Fruit fly (Drosophila melanogaster) whole organism, embryonic: Measurements from ENCODE around the gene CG13026.
A peak's percentile ranks its signal among the peaks of the same experiment; 100 is the strongest.

ENCODE experiments used
- BtbVII ChIP-seq: fragments of 200-800 bp; sonication (Bioruptor generic); optimal IDR thresholded peaks from 3 replicates; lab custom pipeline; 2017; ENCODE audit warnings: missing biosample characterization, mild to moderate bottlenecking, missing genetic modification characterization
- CG10321 ChIP-seq: fragments of 200-800 bp; sonication (Bioruptor generic); IDR thresholded peaks from 2 replicates; pipeline ENCODE4 v1.3.6; 2022; ENCODE audit warnings: missing biosample characterization, missing genetic modification characterization
- CG10543 ChIP-seq: fragments of 200-800 bp; sonication (Bioruptor generic); optimal IDR thresholded peaks from 3 replicates; lab custom pipeline; 2017; ENCODE audit warnings: missing biosample characterization, mild to moderate bottlenecking, missing genetic modification characterization, moderate library complexity
- CG11504 ChIP-seq: fragments of 200-800 bp; sonication (Bioruptor generic); optimal IDR thresholded peaks from 3 replicates; lab custom pipeline; 2019; ENCODE audit warnings: missing biosample characterization, mild to moderate bottlenecking, missing genetic modification characterization, moderate library complexity
- CG13775 ChIP-seq: fragments of 200-800 bp; sonication (Bioruptor generic); optimal IDR thresholded peaks from 3 replicates; lab custom pipeline; 2017; ENCODE audit warnings: missing biosample characterization, mild to moderate bottlenecking, missing genetic modification characterization
- CG15073 ChIP-seq: fragments of 200-800 bp; sonication (Bioruptor generic); optimal IDR thresholded peaks from 2 replicates; lab custom pipeline; 2016; ENCODE audit warnings: missing biosample characterization, missing genetic modification characterization
- CG15696 ChIP-seq: fragments of 200-800 bp; sonication (Bioruptor generic); optimal IDR thresholded peaks from 2 replicates; lab custom pipeline; 2019; ENCODE audit warnings: missing biosample characterization, mild to moderate bottlenecking, missing genetic modification characterization, moderate library complexity
- CG16813 ChIP-seq: fragments of 200-800 bp; sonication (Bioruptor generic); IDR thresholded peaks from 3 replicates; pipeline ENCODE4 v1.3.6; 2022; ENCODE audit warnings: missing biosample characterization, missing genetic modification characterization; ENCODE audit not compliant: partially characterized antibody
- CG16863 ChIP-seq: fragments of 200-800 bp; sonication (Bioruptor generic); optimal IDR thresholded peaks from 3 replicates; lab custom pipeline; 2016; ENCODE audit warnings: missing biosample characterization, missing genetic modification characterization
- CG17186 ChIP-seq: fragments of 200-800 bp; sonication (Bioruptor generic); optimal IDR thresholded peaks from 3 replicates; lab custom pipeline; 2017; ENCODE audit warnings: missing biosample characterization, missing genetic modification reagents, missing genetic modification characterization
- CG17829 ChIP-seq: fragments of 200-800 bp; optimal IDR thresholded peaks from 2 replicates; lab custom pipeline; 2019; ENCODE audit warnings: missing biosample characterization, mild to moderate bottlenecking, missing genetic modification characterization, moderate library complexity
- CG18599 ChIP-seq: fragments of 200-800 bp; sonication (Bioruptor generic); optimal IDR thresholded peaks from 3 replicates; lab custom pipeline; 2017; ENCODE audit warnings: missing biosample characterization, missing genetic modification characterization, mild to moderate bottlenecking, moderate library complexity, missing genetic modification reagents
- CG30403 ChIP-seq: fragments of 200-800 bp; sonication (Bioruptor generic); optimal IDR thresholded peaks from 3 replicates; lab custom pipeline; 2016; ENCODE audit warnings: missing biosample characterization, missing genetic modification characterization
- CG31441 ChIP-seq: fragments of 200-800 bp; sonication (Bioruptor generic); IDR thresholded peaks from 2 replicates; pipeline ENCODE4 v1.3.6; 2022; ENCODE audit warnings: missing biosample characterization, missing genetic modification characterization
- CG32772 ChIP-seq: fragments of 200-800 bp; sonication (Bioruptor generic); IDR thresholded peaks from 2 replicates; pipeline ENCODE4 v1.3.6; 2022; ENCODE audit warnings: missing biosample characterization, missing genetic modification characterization
- CG33557 ChIP-seq: fragments of 200-800 bp; sonication (Bioruptor generic); optimal IDR thresholded peaks from 2 replicates; lab custom pipeline; 2019; ENCODE audit warnings: missing biosample characterization, mild to moderate bottlenecking, missing genetic modification characterization, moderate library complexity
- CG6254 ChIP-seq: fragments of 200-800 bp; sonication (Bioruptor generic); optimal IDR thresholded peaks from 3 replicates; lab custom pipeline; 2017; ENCODE audit warnings: mild to moderate bottlenecking, missing biosample characterization, missing genetic modification reagents, missing genetic modification characterization
- CG8388 ChIP-seq: fragments of 200-800 bp; sonication (Bioruptor generic); optimal IDR thresholded peaks from 2 replicates; lab custom pipeline; 2019; ENCODE audit warnings: missing biosample characterization, mild to moderate bottlenecking, missing genetic modification characterization, moderate library complexity
- CG9932 ChIP-seq: fragments of 200-800 bp; sonication (Bioruptor generic); IDR thresholded peaks from 2 replicates; pipeline ENCODE4 v1.3.6; 2022; ENCODE audit warnings: missing biosample characterization, missing genetic modification characterization
- CoRest ChIP-seq: fragments of 200-800 bp; sonication (Bioruptor generic); optimal IDR thresholded peaks from 3 replicates; lab custom pipeline; 2018; ENCODE audit warnings: missing biosample characterization, mild to moderate bottlenecking, missing genetic modification characterization, moderate library complexity
- CrebB ChIP-seq: fragments of 200-800 bp; sonication (Bioruptor generic); optimal IDR thresholded peaks from 3 replicates; lab custom pipeline; 2018; ENCODE audit warnings: missing biosample characterization, mild to moderate bottlenecking, missing genetic modification characterization
- Dbx ChIP-seq: fragments of 200-800 bp; sonication (Bioruptor generic); IDR thresholded peaks from 3 replicates; pipeline ENCODE4 v1.3.6; 2022; ENCODE audit warnings: missing biosample characterization, missing genetic modification characterization
- Deaf1 ChIP-seq: fragments of 200-800 bp; optimal IDR thresholded peaks from 3 replicates; lab custom pipeline; 2019; ENCODE audit warnings: missing biosample characterization, mild to moderate bottlenecking, missing genetic modification characterization, moderate library complexity
- Dek ChIP-seq: fragments of 200-800 bp; sonication (Bioruptor generic); optimal IDR thresholded peaks from 3 replicates; lab custom pipeline; 2019; ENCODE audit warnings: missing biosample characterization, mild to moderate bottlenecking, missing genetic modification characterization, moderate library complexity
- Ets65A ChIP-seq: fragments of 200-800 bp; sonication (Bioruptor generic); peaks from one replicate; lab custom pipeline; 2016; ENCODE audit warnings: missing biosample characterization, missing genetic modification characterization
- Fer3 ChIP-seq: fragments of 200-800 bp; sonication (Bioruptor generic); optimal IDR thresholded peaks from 2 replicates; lab custom pipeline; 2018; ENCODE audit warnings: missing biosample characterization, mild to moderate bottlenecking, missing genetic modification characterization, moderate library complexity
- Hmx ChIP-seq: fragments of 200-800 bp; sonication (Bioruptor generic); optimal IDR thresholded peaks from 2 replicates; lab custom pipeline; 2016; ENCODE audit warnings: missing biosample characterization, missing genetic modification characterization
- Med ChIP-seq: fragments of 200-800 bp; sonication (Bioruptor generic); peaks from one replicate; lab custom pipeline; 2016; ENCODE audit warnings: missing biosample characterization, missing genetic modification characterization, mild to moderate bottlenecking, inconsistent platforms, moderate library complexity
- Meics ChIP-seq: fragments of 200-800 bp; sonication (Bioruptor generic); optimal IDR thresholded peaks from 2 replicates; lab custom pipeline; 2017; ENCODE audit warnings: missing biosample characterization, mild to moderate bottlenecking, missing genetic modification characterization
- NFAT ChIP-seq: fragments of 200-800 bp; sonication (Bioruptor generic); IDR thresholded peaks from 2 replicates; pipeline ENCODE4 v1.3.6; 2022; ENCODE audit warnings: missing biosample characterization, missing genetic modification characterization
- NfI ChIP-seq: fragments of 200-800 bp; sonication (Bioruptor generic); optimal IDR thresholded peaks from 3 replicates; lab custom pipeline; 2018; ENCODE audit warnings: missing biosample characterization, mild to moderate bottlenecking, missing genetic modification characterization, moderate library complexity
- Oli ChIP-seq: fragments of 200-800 bp; sonication (Bioruptor generic); optimal IDR thresholded peaks from 2 replicates; lab custom pipeline; 2018; ENCODE audit warnings: missing biosample characterization, mild to moderate bottlenecking, missing genetic modification characterization, moderate library complexity
- Ravus ChIP-seq: fragments of 200-800 bp; sonication (Bioruptor generic); IDR thresholded peaks from 2 replicates; pipeline ENCODE4 v1.3.6; 2022; ENCODE audit warnings: missing biosample characterization, missing genetic modification characterization
- Six4 ChIP-seq: fragments of 200-800 bp; sonication (Bioruptor generic); optimal IDR thresholded peaks from 2 replicates; lab custom pipeline; 2016; ENCODE audit warnings: missing biosample characterization, missing genetic modification characterization
- Sox100B ChIP-seq: fragments of 200-800 bp; sonication (Bioruptor generic); optimal IDR thresholded peaks from 3 replicates; lab custom pipeline; 2018; ENCODE audit warnings: missing biosample characterization, mild to moderate bottlenecking, missing genetic modification characterization
- cad ChIP-seq: fragments of >200 bp; optimal IDR thresholded peaks from 2 replicates; lab custom pipeline; 2017; ENCODE audit warnings: missing biosample characterization, missing genetic modification characterization
- ems ChIP-seq: fragments of 200-800 bp; sonication (Bioruptor generic); optimal IDR thresholded peaks from 3 replicates; lab custom pipeline; 2016; ENCODE audit warnings: missing biosample characterization, missing genetic modification characterization
- fd64A ChIP-seq: fragments of 200-800 bp; sonication (Bioruptor generic); optimal IDR thresholded peaks from 3 replicates; lab custom pipeline; 2018; ENCODE audit warnings: missing biosample characterization, mild to moderate bottlenecking, missing genetic modification characterization
- gcm ChIP-seq: fragments of 200-800 bp; sonication (Bioruptor generic); optimal IDR thresholded peaks from 2 replicates; lab custom pipeline; 2019; ENCODE audit warnings: missing biosample characterization, mild to moderate bottlenecking, missing genetic modification characterization, moderate library complexity
- grau ChIP-seq: fragments of 200-800 bp; optimal IDR thresholded peaks from 3 replicates; lab custom pipeline; 2019; ENCODE audit warnings: missing biosample characterization, mild to moderate bottlenecking, missing genetic modification characterization, moderate library complexity
- lola ChIP-seq, 3 experiments: fragments of >200 bp in 2 of 3; fragments of 200-800 bp in 1 of 3; sonication (Bioruptor generic) in 1 of 3; optimal IDR thresholded peaks; 2 replicates each; lab custom pipeline; 2017 to 2019; ENCODE audit warnings: missing biosample characterization in 3 of 3, missing genetic modification characterization in 3 of 3, mild to moderate bottlenecking in 1 of 3, moderate library complexity in 1 of 3
- pita ChIP-seq: fragments of 200-800 bp; sonication (Bioruptor generic); optimal IDR thresholded peaks from 2 replicates; lab custom pipeline; 2017; ENCODE audit warnings: missing biosample characterization, mild to moderate bottlenecking, missing genetic modification characterization
- schlank ChIP-seq: fragments of 200-800 bp; sonication (Bioruptor generic); optimal IDR thresholded peaks from 2 replicates; lab custom pipeline; 2018; ENCODE audit warnings: missing biosample characterization, mild to moderate bottlenecking, missing genetic modification characterization
- seq ChIP-seq: fragments of 200-800 bp; sonication (Bioruptor generic); IDR thresholded peaks from 2 replicates; pipeline ENCODE4 v1.3.6; 2022; ENCODE audit warnings: missing biosample characterization, missing genetic modification characterization
- tap ChIP-seq: fragments of 200-800 bp; optimal IDR thresholded peaks from 3 replicates; lab custom pipeline; 2019; ENCODE audit warnings: missing biosample characterization, mild to moderate bottlenecking, missing genetic modification characterization, moderate library complexity
- trem ChIP-seq: fragments of 200-800 bp; optimal IDR thresholded peaks from 3 replicates; lab custom pipeline; 2019; ENCODE audit warnings: missing biosample characterization, mild to moderate bottlenecking, missing genetic modification characterization, moderate library complexity
- trh ChIP-seq: fragments of 200-800 bp; sonication (Bioruptor generic); optimal IDR thresholded peaks from 2 replicates; lab custom pipeline; 2016; ENCODE audit warnings: missing biosample characterization, missing genetic modification characterization
- yki ChIP-seq: fragments of >200 bp; optimal IDR thresholded peaks from 3 replicates; lab custom pipeline; 2018
- z ChIP-seq: fragments of 200-800 bp; sonication (Bioruptor generic); IDR thresholded peaks from 3 replicates; pipeline ENCODE4 v1.3.6; 2022; ENCODE audit warnings: missing biosample characterization, missing genetic modification characterization
- zen ChIP-seq: fragments of 200-800 bp; sonication (Bioruptor generic); optimal IDR thresholded peaks from 3 replicates; lab custom pipeline; 2018; ENCODE audit warnings: missing biosample characterization, mild to moderate bottlenecking, missing genetic modification characterization, moderate library complexity
- zen2 ChIP-seq: fragments of 200-800 bp; sonication (Bioruptor generic); IDR thresholded peaks from 3 replicates; pipeline ENCODE4 v1.3.6; 2022; ENCODE audit warnings: missing biosample characterization, missing genetic modification characterization; ENCODE audit not compliant: partially characterized antibody
- zf30C ChIP-seq: fragments of 200-800 bp; sonication (Bioruptor generic); optimal IDR thresholded peaks from 3 replicates; lab custom pipeline; 2018; ENCODE audit warnings: missing biosample characterization, mild to moderate bottlenecking, missing genetic modification characterization

CG13026 gene

dm6 chr3L:16749726-16750125 is 23.8 kb upstream of the CG13026 start (continued):
- peak; percentile 20 for TF ChIP-seq zf30C
- no peak for TF ChIP-seq CG10543 (GFP tag; lab: Kevin White, UChicago)
- TF ChIP-seq Med (GFP tag; lab: Kevin White, UChicago), result no peak
- peak; percentile 7 for TF ChIP-seq Oli (tag; lab: Kevin White, UChicago)
- TF ChIP-seq schlank (tag; lab: Kevin White, UChicago), result no peak
- TF ChIP-seq Six4 (GFP tag; lab: Kevin White, UChicago), result peak; percentile 27
- no peak for TF ChIP-seq pita (GFP tag; lab: Kevin White, UChicago)
- no peak for TF ChIP-seq fd64A (GFP tag; lab: Kevin White, UChicago)
- TF ChIP-seq gcm (GFP tag; lab: Kevin White, UChicago), result no peak
- TF ChIP-seq Fer3, result no peak
- no peak for TF ChIP-seq CG16813 (GFP tag; lab: Robert Waterston, UW)
- TF ChIP-seq zen2 (GFP tag; lab: Robert Waterston, UW), result no peak
- TF ChIP-seq CG8388 (GFP tag; lab: Kevin White, UChicago), result peak; percentile 49
- no peak for TF ChIP-seq NFAT (GFP tag; lab: Robert Waterston, UW)
- TF ChIP-seq CG31441, result peak; percentile 72
- no peak for TF ChIP-seq yki
- peak; percentile 66 for TF ChIP-seq CG17829
- TF ChIP-seq Ravus (GFP tag; lab: Robert Waterston, UW), result no peak
- TF ChIP-seq Dek (tag; lab: Kevin White, UChicago), result no peak
- TF ChIP-seq lola (GFP tag; optimal IDR thresholded peaks at IDR 0.05; lab: Kevin White, UChicago), result peak in 1 of 3 experiments; percentile 63
- no peak for TF ChIP-seq CG16863 (GFP tag; lab: Kevin White, UChicago)
- no peak for TF ChIP-seq seq
- no peak for TF ChIP-seq CG13775 (GFP tag; lab: Kevin White, UChicago)
- TF ChIP-seq Hmx, result no peak
- TF ChIP-seq CrebB (tag; lab: Kevin White, UChicago), result no peak
- TF ChIP-seq trem (tag; lab: Kevin White, UChicago), result peak; percentile 31
- no peak for TF ChIP-seq cad (GFP tag; lab: Kevin White, UChicago)
- TF ChIP-seq Sox100B (GFP tag; lab: Kevin White, UChicago), result peak; percentile 24
- TF ChIP-seq CG9932 (GFP tag; lab: Robert Waterston, UW), result no peak
- no peak for TF ChIP-seq CG10321 (GFP tag; lab: Robert Waterston, UW)
- TF ChIP-seq CG17186 (GFP tag; lab: Kevin White, UChicago), result no peak
- TF ChIP-seq z (GFP tag; lab: Robert Waterston, UW), result no peak
- no peak for TF ChIP-seq Ets65A (GFP tag; lab: Kevin White, UChicago)
- peak; percentile 63 for TF ChIP-seq CG11504 (tag; lab: Kevin White, UChicago)
- TF ChIP-seq ems, result no peak
- peak; percentile 61 for TF ChIP-seq CG33557
- TF ChIP-seq tap (tag; lab: Kevin White, UChicago), result peak; percentile 9
- no peak for TF ChIP-seq Deaf1 (tag; lab: Kevin White, UChicago)
- TF ChIP-seq trh (GFP tag; lab: Kevin White, UChicago), result no peak
- no peak for TF ChIP-seq CG32772 (GFP tag; lab: Robert Waterston, UW)
- TF ChIP-seq grau (tag; lab: Kevin White, UChicago), result no peak
- TF ChIP-seq NfI (GFP tag; lab: Kevin White, UChicago), result no peak
- TF ChIP-seq CG6254 (GFP tag; lab: Kevin White, UChicago), result peak; percentile 62
- TF ChIP-seq CG15696, result peak; percentile 54
- TF ChIP-seq CG18599 (GFP tag; lab: Kevin White, UChicago), result no peak
- peak; percentile 22 for TF ChIP-seq CG30403 (GFP tag; lab: Kevin White, UChicago)
- TF ChIP-seq Dbx, result no peak
- peak; percentile 6 for TF ChIP-seq CoRest (tag; lab: Kevin White, UChicago)
- no peak for TF ChIP-seq BtbVII (GFP tag; lab: Kevin White, UChicago)
- no peak for TF ChIP-seq CG15073
- TF ChIP-seq zen (tag; lab: Kevin White, UChicago), result peak; percentile 18
- no peak for TF ChIP-seq Meics (GFP tag; lab: Kevin White, UChicago)
